Worm (Caenorhabditis elegans) whole organism, midembryonic: ENCODE measurements around the gene lips-13.

Experiments used
- T22C8.4 ChIP-seq: fragments of 200-800 bp; sonication (Bioruptor generic); IDR thresholded peaks from 2 replicates; pipeline ENCODE4 v1.3.6; 2022; ENCODE audit warnings: missing genetic modification characterization, missing compliant biosample characterization
- flt-1 ChIP-seq: fragments of 200-800 bp; sonication (Bioruptor generic); IDR thresholded peaks from 2 replicates; pipeline ENCODE4 v1.3.6; 2022; ENCODE audit warnings: missing genetic modification characterization, missing compliant biosample characterization
- tab-1 ChIP-seq: fragments of 200-800 bp; sonication (Bioruptor generic); IDR thresholded peaks from 2 replicates; pipeline ENCODE4 v1.3.6; 2022; ENCODE audit warnings: missing genetic modification characterization, missing compliant biosample characterization
- ztf-23 ChIP-seq: fragments of 200-800 bp; sonication (Bioruptor generic); IDR thresholded peaks from 2 replicates; pipeline ENCODE4 v1.3.6; 2022; ENCODE audit warnings: missing genetic modification reagents, missing genetic modification characterization, missing compliant biosample characterization
- ztf-29 ChIP-seq: fragments of 200-800 bp; sonication (Bioruptor generic); IDR thresholded peaks from 2 replicates; pipeline ENCODE4 v1.3.6; 2022; ENCODE audit warnings: missing genetic modification reagents, missing genetic modification characterization, missing compliant biosample characterization

DNA sequence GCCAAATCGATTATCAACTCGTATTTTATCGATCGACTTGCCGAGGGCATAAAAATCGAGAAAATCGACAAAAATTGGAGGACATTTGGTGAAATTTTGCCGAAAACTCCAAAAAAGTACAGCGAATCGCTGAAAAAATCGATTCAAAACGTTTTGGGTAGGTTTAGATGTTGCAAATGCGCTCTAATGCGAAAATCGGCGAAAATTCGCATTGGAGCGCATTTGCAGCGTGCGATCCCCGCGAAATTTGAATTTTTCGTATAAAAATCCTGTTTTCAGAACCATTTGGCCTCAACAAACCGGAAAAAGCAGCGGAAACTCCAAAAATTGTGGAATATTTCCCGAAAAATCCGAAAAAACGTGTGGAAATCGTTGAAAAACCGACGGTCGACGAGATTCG lies 8.6 kb upstream of the lips-13 start:
- TF ChIP-seq ztf-23 (GFP tag; lab: Robert Waterston, UW) (no peak), T22C8.4 (GFP tag; lab: Robert Waterston, UW) (no peak), tab-1 (GFP tag; lab: Robert Waterston, UW) (no peak), flt-1 (GFP tag; lab: Robert Waterston, UW) (no peak), ztf-29 (GFP tag; lab: Robert Waterston, UW) (no peak)
